Fruit fly (Drosophila melanogaster) whole organism, wandering third instar larva: ENCODE results near the gene Jhbp5.

ENCODE experiments used
- Abd-B ChIP-seq: fragments of >200 bp; optimal IDR thresholded peaks from 2 replicates; lab custom pipeline; 2017; ENCODE audit warnings: missing biosample characterization, missing genetic modification characterization
- CG32264 ChIP-seq: fragments of 200-800 bp; sonication (Bioruptor generic); optimal IDR thresholded peaks from 2 replicates; lab custom pipeline; 2016; ENCODE audit warnings: missing biosample characterization, missing genetic modification characterization
- Dfd ChIP-seq: fragments of >200 bp; optimal IDR thresholded peaks from 2 replicates; lab custom pipeline; 2017; ENCODE audit warnings: missing biosample characterization, missing genetic modification characterization
- HLH106 ChIP-seq: fragments of 200-800 bp; optimal IDR thresholded peaks from 3 replicates; lab custom pipeline; 2019; ENCODE audit warnings: missing biosample characterization, mild to moderate bottlenecking, missing genetic modification characterization, moderate library complexity
- Myc ChIP-seq: fragments of >200 bp; optimal IDR thresholded peaks from 2 replicates; lab custom pipeline; 2017
- N ChIP-seq: fragments of >200 bp; optimal IDR thresholded peaks from 2 replicates; lab custom pipeline; 2018; ENCODE audit warnings: missing biosample characterization, missing external identifiers, missing genetic modification characterization

Jhbp5 gene

DNA sequence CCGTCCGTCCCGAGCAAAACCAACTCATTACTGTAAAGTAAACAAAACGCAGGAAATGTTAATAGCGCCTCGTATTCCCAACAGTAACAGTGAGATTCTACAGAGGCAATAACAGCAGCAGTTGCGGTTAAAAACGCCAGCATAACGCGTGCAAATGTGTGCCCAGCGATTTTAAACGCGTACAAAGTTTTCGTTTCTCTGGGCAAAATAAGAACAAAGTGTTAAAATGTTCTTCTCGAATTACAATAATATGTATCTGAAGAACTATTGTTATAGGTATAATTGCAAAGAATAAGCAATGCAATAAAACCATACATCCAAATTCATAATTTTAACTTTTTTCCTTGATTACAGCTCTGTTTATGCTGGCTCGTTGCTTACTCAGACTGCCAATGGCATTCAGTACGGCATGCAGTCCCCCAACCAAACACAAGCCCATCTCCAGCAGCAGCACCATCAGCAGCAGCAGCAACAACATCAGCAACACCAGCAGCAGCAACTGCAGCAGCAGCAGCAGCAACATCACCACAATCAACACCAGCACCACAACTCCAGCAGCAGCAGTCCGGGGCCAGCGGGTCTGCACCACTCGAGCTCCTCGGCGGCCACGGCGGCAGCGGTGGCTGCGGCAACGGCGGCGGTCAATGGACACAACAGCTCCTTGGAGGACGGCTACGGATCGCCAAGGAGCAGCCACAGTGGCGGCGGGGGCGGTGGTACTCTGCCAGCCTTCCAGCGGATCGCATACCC lies 46.8 kb downstream of the Jhbp5 start:
- TF ChIP-seq Abd-B (GFP tag; lab: Kevin White, UChicago) (no peak), Myc (peak; percentile 82), N (GFP tag; lab: Kevin White, UChicago) (no peak), Dfd (GFP tag; lab: Kevin White, UChicago) (peak; percentile 94), CG32264 (GFP tag; lab: Kevin White, UChicago) (no peak), HLH106 (no peak)
